Worm (Caenorhabditis elegans) whole organism, midembryonic: ENCODE data around the gene M04D8.5.

Source experiments
- cog-1 ChIP-seq: sonication (generic microtip); optimal IDR thresholded peaks from 2 replicates; lab custom pipeline; 2016; ENCODE audit warnings: missing genetic modification characterization, missing compliant biosample characterization
- klf-2 ChIP-seq: fragments of 200-800 bp; sonication (Bioruptor generic); conservative IDR thresholded peaks from 2 replicates; pipeline ENCODE4 v1.3.6; 2022; ENCODE audit warnings: missing genetic modification reagents, missing genetic modification characterization, missing compliant biosample characterization
- tab-1 ChIP-seq: fragments of 200-800 bp; sonication (Bioruptor generic); IDR thresholded peaks from 2 replicates; pipeline ENCODE4 v1.3.6; 2022; ENCODE audit warnings: missing genetic modification characterization, missing compliant biosample characterization
- ztf-29 ChIP-seq: fragments of 200-800 bp; sonication (Bioruptor generic); IDR thresholded peaks from 2 replicates; pipeline ENCODE4 v1.3.6; 2022; ENCODE audit warnings: missing genetic modification reagents, missing genetic modification characterization, missing compliant biosample characterization

ce11 chrIII:9986827-9987429, 46.2 kb downstream of the M04D8.5 start, which contains the start of gene C05B5.12:
- TF ChIP-seq tab-1 (GFP tag; lab: Robert Waterston, UW): no peak
- no peak for TF ChIP-seq cog-1 (tag; lab: Kevin White, UChicago)
- TF ChIP-seq ztf-29 (GFP tag; lab: Robert Waterston, UW): no peak
- TF ChIP-seq klf-2: no peak
